Fruit fly (Drosophila melanogaster): ENCODE measurements around the gene Eig71Ee.

Eig71Ee gene

DNA sequence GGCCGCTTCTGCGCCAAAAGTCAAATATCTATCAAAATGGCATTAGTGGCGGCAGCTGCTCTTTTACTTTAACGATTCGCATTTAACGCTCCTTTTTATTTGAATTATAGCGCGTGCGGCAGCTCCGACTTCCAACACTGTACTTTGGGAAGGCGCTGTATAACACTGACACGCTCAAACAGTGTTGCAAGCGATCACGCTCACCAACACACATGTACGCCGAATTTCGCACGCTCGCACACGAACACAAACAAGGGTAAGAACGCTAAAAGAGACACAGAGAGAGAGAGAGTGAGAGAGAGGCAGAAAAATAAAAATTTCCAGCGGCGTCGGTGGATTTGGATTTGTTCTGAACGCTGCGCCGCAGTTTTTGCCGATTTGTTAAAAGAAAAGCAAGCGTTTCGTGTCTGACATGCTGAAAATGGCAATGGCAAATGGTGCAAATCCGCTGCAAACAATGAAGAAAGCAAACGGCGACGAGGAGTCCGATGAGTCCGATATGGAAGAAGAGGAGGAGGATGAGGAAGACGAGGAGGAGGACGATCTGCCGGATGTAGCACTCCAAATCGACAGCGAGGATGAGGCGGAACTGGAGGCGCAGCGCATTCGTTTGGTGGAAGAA is 36.1 kb downstream of the Eig71Ee start, which contains the start of gene Phs (continued):
- TF ChIP-seq cwo (GFP tag; optimal IDR thresholded peaks at IDR 0.05) (peak; percentile 47), CG8478 (optimal IDR thresholded peaks at IDR 0.05) (peak; percentile 56), CG10654 (GFP tag; optimal IDR thresholded peaks at IDR 0.05) (peak; percentile 82), CG7987 (GFP tag; optimal IDR thresholded peaks at IDR 0.05) (peak; percentile 88), CG30020 (tag; optimal IDR thresholded peaks at IDR 0.05) (peak; percentile 16), YL-1 (GFP tag; optimal IDR thresholded peaks at IDR 0.05) (peak; percentile 77), danr (GFP tag; IDR thresholded peaks at IDR 0.05) (no peak), Rfx (GFP tag; IDR thresholded peaks at IDR 0.05) (peak; percentile 94), twi (tag; optimal IDR thresholded peaks at IDR 0.05) (peak; percentile 48), Six4 (GFP tag; optimal IDR thresholded peaks at IDR 0.05) (peak; percentile 40), sqz (GFP tag; optimal IDR thresholded peaks at IDR 0.05) (peak; percentile 38), btn (GFP tag; optimal IDR thresholded peaks at IDR 0.05) (peak; percentile 78), prd (optimal IDR thresholded peaks at IDR 0.05) (no peak), prd (GFP tag; IDR thresholded peaks at IDR 0.05) (peak; percentile 78), ind (GFP tag; optimal IDR thresholded peaks at IDR 0.05) (peak; percentile 88), CG13775 (GFP tag; optimal IDR thresholded peaks at IDR 0.05) (peak; percentile 9), CG15073 (GFP tag; optimal IDR thresholded peaks at IDR 0.05) (no peak), ham (GFP tag; IDR thresholded peaks at IDR 0.05) (no peak), fru (optimal IDR thresholded peaks at IDR 0.05) (no peak), Optix (GFP tag; IDR thresholded peaks at IDR 0.05) (peak; percentile 49; the same call in 1 of the 3 replicates), CG2678 (tag; optimal IDR thresholded peaks at IDR 0.05) (peak; percentile 38), Ravus (GFP tag; IDR thresholded peaks at IDR 0.05) (no peak), CG1647 (GFP tag; optimal IDR thresholded peaks at IDR 0.05) (peak; percentile 84), Fer2 (tag; optimal IDR thresholded peaks at IDR 0.05) (peak; percentile 42), ro (GFP tag; IDR thresholded peaks at IDR 0.05) (no peak; the same call in 1 of the 2 replicates), esg (GFP tag; conservative IDR thresholded peaks at IDR 0.05) (no peak), slbo (GFP tag; IDR thresholded peaks at IDR 0.05) (peak; percentile 94), CG1602 (GFP tag; optimal IDR thresholded peaks at IDR 0.05) (peak; percentile 60), stwl (tag; optimal IDR thresholded peaks at IDR 0.05) (peak; percentile 99), C15 (GFP tag; IDR thresholded peaks at IDR 0.05) (peak; percentile 51; the same call in 1 of the 3 replicates), CG12659 (GFP tag; optimal IDR thresholded peaks at IDR 0.05) (peak; percentile 83), CG13624 (GFP tag; optimal IDR thresholded peaks at IDR 0.05) (peak; percentile 94), Mad (GFP tag; optimal IDR thresholded peaks at IDR 0.05) (peak; percentile 77), CG15514 (GFP tag; optimal IDR thresholded peaks at IDR 0.05) (peak; percentile 75), eve (GFP tag; optimal IDR thresholded peaks at IDR 0.05) (no peak), Nf-YB (GFP tag; optimal IDR thresholded peaks at IDR 0.05) (no peak), NfI (GFP tag; optimal IDR thresholded peaks at IDR 0.05) (peak; percentile 88), chm (GFP tag; IDR thresholded peaks at IDR 0.05) (peak; percentile 93), Dad (GFP tag; optimal IDR thresholded peaks at IDR 0.05) (peak; percentile 90), CG42726 (GFP tag; IDR thresholded peaks at IDR 0.05; ENCODE audit: partially characterized antibody) (no peak), pita (GFP tag; optimal IDR thresholded peaks at IDR 0.05) (no peak), CG12236 (GFP tag; optimal IDR thresholded peaks at IDR 0.05) (peak; percentile 56), CG2889 (GFP tag; IDR thresholded peaks at IDR 0.05) (no peak), vnd (GFP tag; IDR thresholded peaks at IDR 0.05; ENCODE audit: partially characterized antibody) (no peak), CG32772 (GFP tag; IDR thresholded peaks at IDR 0.05) (peak; percentile 64; the same call in 1 of the 2 replicates), H2.0 (GFP tag; IDR thresholded peaks at IDR 0.05) (peak; percentile 79), br (optimal IDR thresholded peaks at IDR 0.05) (no peak), salm (tag; optimal IDR thresholded peaks at IDR 0.05) (no peak), ase (GFP tag; IDR thresholded peaks at IDR 0.05) (peak; percentile 53; the same call in 1 of the 3 replicates), ttk (GFP tag; IDR thresholded peaks at IDR 0.05) (peak; percentile 73), Hsf (GFP tag; optimal IDR thresholded peaks at IDR 0.05) (peak; percentile 83), abd-A (tag; optimal IDR thresholded peaks at IDR 0.05) (no peak)
